Worm (Caenorhabditis elegans): ENCODE results near the gene Y51H4A.8.
"Not testable (repeated sequence)": the region's sequence is repeated elsewhere in the genome, so short reads cannot be mapped to it uniquely, and the experiment has no call there.

The Y51H4A.8 gene

ce11 chrIV:16578449-16578848 is at the start of gene Y51H4A.8:
Gene Y51H4A.8 (minus strand): TSS chrIV:16578549.
- no peak for TF ChIP-seq nhr-12 (tag; optimal IDR thresholded peaks at IDR 0.05)
- TF ChIP-seq ztf-4 (tag; optimal IDR thresholded peaks at IDR 0.05), result no peak
- TF ChIP-seq pha-4 (tag; optimal IDR thresholded peaks at IDR 0.05), result no peak
- no peak for TF ChIP-seq tbx-2 (tag; optimal IDR thresholded peaks at IDR 0.05)
- no peak for TF ChIP-seq fkh-10 (GFP tag; optimal IDR thresholded peaks at IDR 0.05)
- TF ChIP-seq nhr-43 (tag; optimal IDR thresholded peaks at IDR 0.05; ENCODE audit: poor library complexity, severe bottlenecking), result no peak

ce11 chrIV:16627676-16628075 is 49.3 kb upstream of the Y51H4A.8 start, which contains the start of gene fipr-28:
Gene fipr-28 (plus strand): TSS chrIV:16627976.
- TF ChIP-seq pqm-1 (tag; optimal IDR thresholded peaks at IDR 0.05), result no peak
- TF ChIP-seq elt-1 (tag; optimal IDR thresholded peaks at IDR 0.05), result no peak
- TF ChIP-seq R02D3.7 (tag; optimal IDR thresholded peaks at IDR 0.05), result no peak
- no peak for TF ChIP-seq tbx-2 (tag; optimal IDR thresholded peaks at IDR 0.05)
- TF ChIP-seq ceh-16 (tag; optimal IDR thresholded peaks at IDR 0.05), result no peak
- TF ChIP-seq lin-15B (tag; optimal IDR thresholded peaks at IDR 0.05), result no peak
- TF ChIP-seq nhr-237 (tag; optimal IDR thresholded peaks at IDR 0.05), result no peak
- TF ChIP-seq ZK546.5 (tag; optimal IDR thresholded peaks at IDR 0.05), result no peak

DNA sequence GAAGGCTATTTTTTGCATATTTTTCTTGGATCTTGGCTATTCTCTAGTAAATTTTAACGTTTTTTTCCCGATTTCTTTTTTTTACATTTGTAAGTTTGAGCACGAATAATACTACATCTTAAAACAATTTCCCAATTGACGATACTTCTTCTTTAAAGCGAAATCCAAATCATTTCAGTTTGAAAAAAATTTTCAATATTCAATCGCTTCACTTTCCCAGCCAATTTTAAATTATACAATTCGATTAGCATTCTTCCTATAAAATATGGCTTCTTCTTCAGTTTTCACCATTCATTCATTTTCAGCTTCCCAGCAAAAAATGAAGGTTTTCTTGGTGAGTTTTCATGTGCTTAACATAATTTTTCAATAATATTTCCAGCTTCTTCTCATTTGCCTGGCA is 47.6 kb upstream of the Y51H4A.8 start, which contains the start of gene fip-7:
fip-7 (plus strand) TSS at position 301 of the 400 bp plus-strand sequence.
- not testable (repeated sequence) for TF ChIP-seq jun-1, ceh-9, elt-2 (tag; optimal IDR thresholded peaks at IDR 0.05)

ce11 chrIV:16622522-16622921 is 44.2 kb upstream of the Y51H4A.8 start:
- TF ChIP-seq skn-1 (tag; optimal IDR thresholded peaks at IDR 0.05) (no peak), tbx-2 (tag; optimal IDR thresholded peaks at IDR 0.05) (no peak), ceh-28 (tag; optimal IDR thresholded peaks at IDR 0.05) (no peak), lsy-12 (tag; optimal IDR thresholded peaks at IDR 0.05) (no peak), nfya-1 (tag; optimal IDR thresholded peaks at IDR 0.05; ENCODE audit: insufficient read depth) (no peak), eor-1 (tag; optimal IDR thresholded peaks at IDR 0.05) (no peak), elt-3 (tag; optimal IDR thresholded peaks at IDR 0.05) (no peak), mml-1 (tag; optimal IDR thresholded peaks at IDR 0.05) (no peak), nhr-237 (tag; optimal IDR thresholded peaks at IDR 0.05) (no peak), pha-4 (tag; optimal IDR thresholded peaks at IDR 0.05) (no peak), unc-39 (tag; optimal IDR thresholded peaks at IDR 0.05) (no peak), elt-2 (tag; optimal IDR thresholded peaks at IDR 0.05) (no peak), nhr-25 (tag; optimal IDR thresholded peaks at IDR 0.05) (no peak), nhr-43 (tag; optimal IDR thresholded peaks at IDR 0.05; ENCODE audit: poor library complexity, severe bottlenecking) (no peak), nhr-11 (tag; optimal IDR thresholded peaks at IDR 0.05) (no peak), unc-62 (GFP tag; optimal IDR thresholded peaks at IDR 0.05) (no peak), lin-15B (tag; optimal IDR thresholded peaks at IDR 0.05) (no peak)

DNA sequence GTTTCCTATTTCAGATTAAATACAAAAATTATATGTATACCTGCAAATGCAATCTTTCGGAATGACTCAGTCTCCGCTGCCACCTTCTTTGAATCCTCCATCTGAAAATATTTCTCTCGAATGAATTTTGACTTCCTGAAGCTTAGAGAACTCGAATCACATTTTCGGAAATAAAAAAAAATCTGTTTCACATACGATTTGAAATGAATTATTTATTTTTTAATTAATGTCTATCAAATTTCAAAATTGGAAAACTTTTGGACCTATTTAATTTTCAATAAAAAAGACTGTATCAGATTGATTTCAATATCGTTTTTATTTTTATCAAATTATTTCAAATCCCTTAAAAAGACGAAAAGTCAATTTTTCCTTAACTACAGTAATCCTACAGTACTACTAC is 24.3 kb upstream of the Y51H4A.8 start, which contains the start of gene col-137:
col-137 (minus strand) TSS at position 101 of the 400 bp plus-strand sequence.
- TF ChIP-seq nhr-11 (tag; optimal IDR thresholded peaks at IDR 0.05), result no peak

DNA sequence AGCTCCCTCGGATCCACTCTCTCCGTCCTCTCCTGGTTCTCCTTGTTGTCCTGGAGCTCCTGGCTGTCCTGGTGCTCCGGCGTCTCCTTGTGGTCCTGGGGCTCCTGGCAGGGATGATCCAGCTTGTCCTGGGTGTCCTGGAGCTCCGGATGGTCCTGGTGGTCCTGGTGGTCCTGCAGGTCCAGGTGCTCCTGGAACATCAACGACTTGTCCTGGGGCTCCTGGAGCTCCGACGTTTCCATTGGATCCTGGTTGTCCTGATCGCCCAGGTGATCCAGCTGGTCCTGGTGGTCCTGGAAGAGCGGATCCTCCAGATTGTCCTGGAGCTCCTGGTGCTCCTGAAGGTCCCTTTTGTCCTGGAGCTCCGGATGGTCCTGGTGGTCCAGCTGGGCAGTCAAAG is 23.2 kb upstream of the Y51H4A.8 start:
- TF ChIP-seq ceh-82 (tag; optimal IDR thresholded peaks at IDR 0.05) (no peak), sea-2 (GFP tag; optimal IDR thresholded peaks at IDR 0.05) (no peak)

- TF ChIP-seq nhr-23 (tag; optimal IDR thresholded peaks at IDR 0.05) (no peak), R02D3.7 (tag; optimal IDR thresholded peaks at IDR 0.05) (no peak), ztf-11 (tag; optimal IDR thresholded peaks at IDR 0.05) (no peak), nhr-25 (tag; optimal IDR thresholded peaks at IDR 0.05) (no peak), unc-39 (tag; optimal IDR thresholded peaks at IDR 0.05) (no peak), ceh-9 (tag; optimal IDR thresholded peaks at IDR 0.05) (no peak), nfya-1 (tag; optimal IDR thresholded peaks at IDR 0.05; ENCODE audit: insufficient read depth) (no peak), fkh-10 (GFP tag; optimal IDR thresholded peaks at IDR 0.05) (no peak), nhr-237 (tag; optimal IDR thresholded peaks at IDR 0.05) (no peak), nhr-76 (tag; optimal IDR thresholded peaks at IDR 0.05) (no peak), ceh-16 (tag; optimal IDR thresholded peaks at IDR 0.05) (no peak), fkh-2 (tag; optimal IDR thresholded peaks at IDR 0.05) (no peak), elt-2 (tag; optimal IDR thresholded peaks at IDR 0.05) (no peak), nhr-77 (tag; optimal IDR thresholded peaks at IDR 0.05) (no peak), tbx-2 (tag; optimal IDR thresholded peaks at IDR 0.05) (no peak), unc-62 (GFP tag; optimal IDR thresholded peaks at IDR 0.05) (no peak), daf-12 (tag; optimal IDR thresholded peaks at IDR 0.05) (no peak)
Observed at ce11 chrIV:16560971-16561370, 17.4 kb downstream of the Y51H4A.8 start.

Measured in whole organism, L3 larva.